Worm (Caenorhabditis elegans) whole organism, L1 larva: Measurements from ENCODE around the gene Y43F4A.4.

Source experiments
- ama-1 ChIP-seq: fragments of 150-350 bp; optimal IDR thresholded peaks from 2 replicates; lab custom pipeline; 2014
- fkh-10 ChIP-seq: sonication (generic microtip); optimal IDR thresholded peaks from 2 replicates; lab custom pipeline; 2017; ENCODE audit warnings: missing biosample characterization, missing genetic modification reagents, missing genetic modification characterization
- jun-1 ChIP-seq: fragments of 150-350 bp; optimal IDR thresholded peaks from 2 replicates; lab custom pipeline; 2014; ENCODE audit warnings: missing biosample characterization, missing genetic modification reagents, missing genetic modification characterization
- lin-39 ChIP-seq: fragments of 150-350 bp; optimal IDR thresholded peaks from 2 replicates; lab custom pipeline; 2014; ENCODE audit warnings: missing biosample characterization, missing genetic modification reagents, missing genetic modification characterization
- nhr-28 ChIP-seq: fragments of 150-350 bp; optimal IDR thresholded peaks from 2 replicates; lab custom pipeline; 2014; ENCODE audit warnings: missing biosample characterization, missing genetic modification characterization
- pag-3 ChIP-seq: sonication (generic microtip); optimal IDR thresholded peaks from 2 replicates; lab custom pipeline; 2017; ENCODE audit warnings: missing genetic modification characterization, mild to moderate bottlenecking, missing compliant biosample characterization, antibody characterized with exemption, borderline replicate concordance; ENCODE audit not compliant: insufficient read depth
- snpc-4 ChIP-seq: fragments of 150-350 bp; optimal IDR thresholded peaks from 2 replicates; lab custom pipeline; 2014; ENCODE audit warnings: missing biosample characterization, missing genetic modification characterization
- unc-130 ChIP-seq: fragments of 150-350 bp; optimal IDR thresholded peaks from 2 replicates; lab custom pipeline; 2017; ENCODE audit warnings: missing biosample characterization, missing genetic modification characterization, inconsistent platforms

DNA sequence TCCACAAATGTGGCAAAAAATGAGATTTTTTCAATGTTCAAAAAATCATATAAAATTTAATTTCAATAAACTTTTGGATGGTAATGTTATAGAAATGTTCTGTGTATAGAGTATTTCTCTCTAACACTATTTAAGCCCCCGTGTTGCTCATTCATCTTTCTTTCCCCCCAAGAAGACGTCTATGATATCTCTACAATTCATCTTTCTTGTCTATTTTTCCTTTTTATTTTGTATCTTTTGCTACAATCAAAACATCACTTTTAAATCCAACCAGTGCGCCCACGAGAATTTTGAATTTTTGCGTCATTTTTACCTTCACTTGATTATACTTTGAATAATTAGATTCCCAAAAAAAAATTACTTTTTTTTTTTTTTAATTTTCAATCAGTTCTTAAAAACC, 27.4 kb downstream of the Y43F4A.4 start:
- TF ChIP-seq pag-3 (tag; lab: Kevin White, UChicago) = no peak
- TF ChIP-seq lin-39 = no peak
- no peak for TF ChIP-seq ama-1 (lab: Kevin White, UChicago)
- TF ChIP-seq nhr-28 (tag; lab: Kevin White, UChicago) = no peak
- no peak for TF ChIP-seq fkh-10 (GFP tag; lab: Kevin White, UChicago)
- no peak for TF ChIP-seq snpc-4 (tag; lab: Kevin White, UChicago)
- no peak for TF ChIP-seq unc-130 (tag; lab: Kevin White, UChicago)
- no peak for TF ChIP-seq jun-1 (tag; lab: Kevin White, UChicago)
